Worm (Caenorhabditis elegans): ENCODE results near the gene ZC239.17.

ce11 chrII:3240207-3240606 lies 14.5 kb upstream of the ZC239.17 start, which contains the start of gene C17F4.3:
- TF ChIP-seq tbx-7 (tag; optimal IDR thresholded peaks at IDR 0.05) (no peak), tbx-2 (tag; optimal IDR thresholded peaks at IDR 0.05) (no peak), madf-2 (tag; optimal IDR thresholded peaks at IDR 0.05) (no peak), ama-1 (optimal IDR thresholded peaks at IDR 0.05) (no peak), pha-2 (tag; optimal IDR thresholded peaks at IDR 0.05) (no peak), fkh-10 (GFP tag; optimal IDR thresholded peaks at IDR 0.05) (no peak)
